Worm (Caenorhabditis elegans) whole organism, L1 larva: Measurements from ENCODE around the gene C02F5.13.
A peak's percentile ranks its signal among the peaks of the same experiment; 100 is the strongest.

Source experiments
- C04F5.9 ChIP-seq: sonication (generic microtip); optimal IDR thresholded peaks from 2 replicates; lab custom pipeline; 2016; ENCODE audit warnings: missing genetic modification characterization, missing compliant biosample characterization
- C16A3.4 ChIP-seq: fragments of 150-350 bp; optimal IDR thresholded peaks from 2 replicates; lab custom pipeline; 2014; ENCODE audit warnings: missing biosample characterization, missing genetic modification characterization
- F16B12.6 ChIP-seq: fragments of 150-350 bp; optimal IDR thresholded peaks from 2 replicates; lab custom pipeline; 2014; ENCODE audit warnings: missing biosample characterization, missing genetic modification characterization
- aha-1 ChIP-seq: fragments of 150-350 bp; optimal IDR thresholded peaks from 2 replicates; lab custom pipeline; 2014; ENCODE audit warnings: missing biosample characterization, missing genetic modification characterization
- alr-1 ChIP-seq: fragments of 200-800 bp; sonication (Bioruptor generic); optimal IDR thresholded peaks from 2 replicates; lab custom pipeline; 2018; ENCODE audit warnings: borderline replicate concordance, mild to moderate bottlenecking, missing genetic modification characterization, missing compliant biosample characterization
- ceh-8 ChIP-seq: fragments of 200-800 bp; sonication (Bioruptor generic); optimal IDR thresholded peaks from 2 replicates; lab custom pipeline; 2018; ENCODE audit warnings: mild to moderate bottlenecking, missing genetic modification characterization, moderate library complexity, missing compliant biosample characterization
- ceh-82 ChIP-seq, 3 experiments: fragments of 150-350 bp in 1 of 3; sonication (generic microtip) in 2 of 3; optimal IDR thresholded peaks; 2 replicates each; lab custom pipeline; 2014 to 2017; ENCODE audit warnings: missing biosample characterization in 3 of 3, missing genetic modification characterization in 3 of 3
- dpl-1 ChIP-seq, 3 experiments: fragments of 150-350 bp in 2 of 3; sonication (generic microtip) in 1 of 3; optimal IDR thresholded peaks; 2 replicates each; lab custom pipeline; 2014 to 2017; ENCODE audit warnings: missing biosample characterization in 3 of 3, missing genetic modification characterization in 3 of 3, missing genetic modification reagents in 3 of 3
- dsc-1 ChIP-seq: sonication (generic microtip); optimal IDR thresholded peaks from 2 replicates; lab custom pipeline; 2016; ENCODE audit warnings: mild to moderate bottlenecking, missing genetic modification characterization, missing compliant biosample characterization
- efl-1 ChIP-seq, 4 experiments: fragments of 150-350 bp; optimal IDR thresholded peaks in 3 of 4; peaks in 1 of 4; 1 replicate in 1 of 4; 2 replicates in 3 of 4; lab custom pipeline; 2014; ENCODE audit warnings: missing biosample characterization in 2 of 4, missing genetic modification characterization in 2 of 4, missing genetic modification reagents in 2 of 4
- elt-3 ChIP-seq, 6 experiments: fragments of 150-350 bp in 1 of 6; sonication (generic microtip); optimal IDR thresholded peaks; 2 replicates each; lab custom pipeline; 2017 to 2018; ENCODE audit warnings: missing biosample characterization in 6 of 6, missing genetic modification characterization in 6 of 6, inconsistent platforms in 1 of 6
- ets-5 ChIP-seq: fragments of 200-800 bp; sonication (Bioruptor generic); IDR thresholded peaks from 2 replicates; pipeline ENCODE4 v1.3.6; 2022; ENCODE audit warnings: missing genetic modification characterization, missing compliant biosample characterization
- hlh-17 ChIP-seq: fragments of 200-800 bp; sonication (Bioruptor generic); optimal IDR thresholded peaks from 2 replicates; lab custom pipeline; 2018; ENCODE audit warnings: missing genetic modification characterization, mild to moderate bottlenecking, missing compliant biosample characterization, moderate library complexity, borderline replicate concordance
- irx-1 ChIP-seq: sonication (generic microtip); optimal IDR thresholded peaks from 2 replicates; lab custom pipeline; 2016; ENCODE audit warnings: missing genetic modification characterization, missing compliant biosample characterization
- isw-1 ChIP-seq: fragments of 200-800 bp; sonication (Bioruptor generic); IDR thresholded peaks from 2 replicates; pipeline ENCODE4 v1.3.6; 2022; ENCODE audit warnings: missing genetic modification characterization, missing compliant biosample characterization
- jun-1 ChIP-seq: fragments of 150-350 bp; optimal IDR thresholded peaks from 2 replicates; lab custom pipeline; 2014; ENCODE audit warnings: missing biosample characterization, missing genetic modification reagents, missing genetic modification characterization
- lin-35 ChIP-seq, 2 experiments: fragments of 150-350 bp; optimal IDR thresholded peaks; 2 replicates each; lab custom pipeline; 2014; ENCODE audit warnings: missing biosample characterization in 2 of 2, missing genetic modification characterization in 2 of 2, missing genetic modification reagents in 2 of 2
- lir-3 ChIP-seq: sonication (generic microtip); optimal IDR thresholded peaks from 2 replicates; lab custom pipeline; 2016; ENCODE audit warnings: mild to moderate bottlenecking, missing genetic modification characterization, moderate library complexity, missing compliant biosample characterization; ENCODE audit not compliant: poor library complexity
- lsy-2 ChIP-seq, 2 experiments: fragments of 150-350 bp; optimal IDR thresholded peaks; 2 replicates each; lab custom pipeline; 2014; ENCODE audit warnings: missing biosample characterization in 2 of 2, missing genetic modification characterization in 2 of 2
- mdl-1 ChIP-seq, 2 experiments: fragments of 150-350 bp; optimal IDR thresholded peaks; 2 replicates each; lab custom pipeline; 2014 to 2017; ENCODE audit warnings: missing biosample characterization in 2 of 2, missing genetic modification characterization in 2 of 2, inconsistent platforms in 1 of 2
- mep-1 ChIP-seq: fragments of 150-350 bp; optimal IDR thresholded peaks from 2 replicates; lab custom pipeline; 2014; ENCODE audit warnings: missing biosample characterization, missing genetic modification characterization
- nhr-19 ChIP-seq: fragments of 200-800 bp; sonication (Bioruptor generic); conservative IDR thresholded peaks from 2 replicates; pipeline ENCODE4 v1.3.6; 2022; ENCODE audit warnings: missing genetic modification characterization, missing compliant biosample characterization
- nhr-20 ChIP-seq: sonication (generic microtip); optimal IDR thresholded peaks from 2 replicates; lab custom pipeline; 2016; ENCODE audit warnings: mild to moderate bottlenecking, missing genetic modification characterization, missing compliant biosample characterization
- nhr-84 ChIP-seq: sonication (generic microtip); optimal IDR thresholded peaks from 2 replicates; lab custom pipeline; 2017; ENCODE audit warnings: missing biosample characterization, missing genetic modification characterization
- nhr-85 ChIP-seq: sonication (generic microtip); peaks from one replicate; lab custom pipeline; 2016; ENCODE audit warnings: missing genetic modification characterization, inconsistent platforms, missing compliant biosample characterization
- nhr-90 ChIP-seq: sonication (generic microtip); optimal IDR thresholded peaks from 2 replicates; lab custom pipeline; 2016; ENCODE audit warnings: mild to moderate bottlenecking, missing genetic modification characterization, missing compliant biosample characterization; ENCODE audit not compliant: poor library complexity
- skn-1 ChIP-seq: fragments of 150-350 bp; optimal IDR thresholded peaks from 2 replicates; lab custom pipeline; 2014; ENCODE audit warnings: missing biosample characterization, missing genetic modification characterization
- sptf-1 ChIP-seq: fragments of 150-350 bp; optimal IDR thresholded peaks from 2 replicates; lab custom pipeline; 2014; ENCODE audit warnings: missing biosample characterization, missing genetic modification characterization
- swsn-7 ChIP-seq: sonication (generic microtip); optimal IDR thresholded peaks from 2 replicates; lab custom pipeline; 2016; ENCODE audit warnings: missing genetic modification characterization, missing compliant biosample characterization
- tbx-2 ChIP-seq: sonication (generic microtip); optimal IDR thresholded peaks from 2 replicates; lab custom pipeline; 2016; ENCODE audit warnings: missing genetic modification characterization, missing compliant biosample characterization
- tlp-1 ChIP-seq: fragments of 150-350 bp; optimal IDR thresholded peaks from 2 replicates; lab custom pipeline; 2014; ENCODE audit warnings: missing biosample characterization, missing genetic modification characterization
- unc-62 ChIP-seq: fragments of 150-350 bp; optimal IDR thresholded peaks from 2 replicates; lab custom pipeline; 2014; ENCODE audit warnings: missing biosample characterization, missing genetic modification reagents, missing genetic modification characterization
- unc-86 ChIP-seq: sonication (generic microtip); optimal IDR thresholded peaks from 2 replicates; lab custom pipeline; 2016; ENCODE audit warnings: missing genetic modification characterization, missing compliant biosample characterization
- unc-98 ChIP-seq: fragments of 200-800 bp; sonication (Bioruptor generic); IDR thresholded peaks from 2 replicates; pipeline ENCODE4 v1.3.6; 2022; ENCODE audit warnings: missing genetic modification characterization, missing compliant biosample characterization
- xbp-1 ChIP-seq: sonication (generic microtip); optimal IDR thresholded peaks from 2 replicates; lab custom pipeline; 2016; ENCODE audit warnings: missing genetic modification characterization, missing compliant biosample characterization
- ztf-11 ChIP-seq, 2 experiments: sonication (generic microtip); optimal IDR thresholded peaks; 2 replicates each; lab custom pipeline; 2016 to 2017; ENCODE audit warnings: missing genetic modification characterization in 2 of 2, missing biosample characterization in 1 of 2, missing compliant biosample characterization in 1 of 2

Gene C02F5.13

ce11 chrIII:8201760-8202159 is 45.4 kb upstream of the C02F5.13 start (continued):
- peak; percentile 52 to 57 for TF ChIP-seq lsy-2 (tag; optimal IDR thresholded peaks at IDR 0.05; lab: Kevin White, UChicago)
- TF ChIP-seq ceh-8 (GFP tag; lab: Kevin White, UChicago), result no peak
- no peak for TF ChIP-seq ztf-11 (tag; optimal IDR thresholded peaks at IDR 0.05; lab: Kevin White, UChicago)
- peak in 2 of 3 experiments; percentile 17 to 55 for TF ChIP-seq ceh-82 (tag; optimal IDR thresholded peaks at IDR 0.05; lab: Kevin White, UChicago)
- TF ChIP-seq nhr-19 (GFP tag; lab: Robert Waterston, UW), result peak; percentile 49
- no peak for TF ChIP-seq unc-62 (GFP tag; lab: Kevin White, UChicago)
- peak; percentile 60 for TF ChIP-seq unc-86
- TF ChIP-seq C16A3.4, result no peak
- peak; percentile 46 to 48 for TF ChIP-seq efl-1 (optimal IDR thresholded peaks at IDR 0.05; lab: Kevin White, UChicago)
- TF ChIP-seq efl-1 (GFP tag; optimal IDR thresholded peaks at IDR 0.05 in 1 of 2; lab: Kevin White, UChicago), result peak; percentile 38 to 86
- no peak for TF ChIP-seq aha-1 (tag; lab: Kevin White, UChicago)
- 0 out of 2 replicates have a peak, but pooled peaks have one; percentile 10 for TF ChIP-seq unc-98 (GFP tag; lab: Robert Waterston, UW)
- TF ChIP-seq nhr-84 (tag; lab: Kevin White, UChicago), result no peak
- peak; percentile 26 for TF ChIP-seq nhr-20 (tag; lab: Kevin White, UChicago)
- TF ChIP-seq skn-1 (tag; lab: Kevin White, UChicago), result peak; percentile 42
- TF ChIP-seq alr-1, result no peak
- TF ChIP-seq tbx-2, result peak; percentile 55
- TF ChIP-seq ets-5 (GFP tag; lab: Robert Waterston, UW), result no peak
- TF ChIP-seq tlp-1, result no peak
- peak; percentile 76 for TF ChIP-seq dsc-1 (tag; lab: Kevin White, UChicago)

- TF ChIP-seq nhr-20 (tag; lab: Kevin White, UChicago) (no peak), C04F5.9 (tag; lab: Kevin White, UChicago) (no peak), unc-62 (GFP tag; lab: Kevin White, UChicago) (no peak), ets-5 (GFP tag; lab: Robert Waterston, UW) (no peak), tbx-2 (no peak), nhr-84 (tag; lab: Kevin White, UChicago) (no peak), ceh-82 (tag; optimal IDR thresholded peaks at IDR 0.05; lab: Kevin White, UChicago) (no peak), lin-35 (GFP tag; optimal IDR thresholded peaks at IDR 0.05; lab: Kevin White, UChicago) (no peak), lir-3 (no peak), nhr-90 (tag; lab: Kevin White, UChicago) (no peak), ceh-8 (GFP tag; lab: Kevin White, UChicago) (no peak), unc-86 (no peak), dpl-1 (GFP tag; optimal IDR thresholded peaks at IDR 0.05; lab: Kevin White, UChicago) (no peak), nhr-85 (tag; lab: Kevin White, UChicago) (no peak), hlh-17 (GFP tag; lab: Kevin White, UChicago) (no peak), elt-3 (tag; optimal IDR thresholded peaks at IDR 0.05; lab: Kevin White, UChicago) (no peak), F16B12.6 (tag; lab: Kevin White, UChicago) (no peak), swsn-7 (tag; lab: Kevin White, UChicago) (no peak), jun-1 (no peak), xbp-1 (tag; lab: Kevin White, UChicago) (no peak)
Measured at ce11 chrIII:8202754-8203153, 44.4 kb upstream of the C02F5.13 start, which contains the start of gene snb-5. TSS of gene snb-5 (plus strand) at chrIII:8203054.

- TF ChIP-seq ceh-8 (GFP tag; lab: Kevin White, UChicago) (no peak), sptf-1 (tag; lab: Kevin White, UChicago) (no peak), nhr-19 (GFP tag; lab: Robert Waterston, UW) (no peak), mdl-1 (tag; optimal IDR thresholded peaks at IDR 0.05; lab: Kevin White, UChicago) (no peak), xbp-1 (tag; lab: Kevin White, UChicago) (no peak), mep-1 (tag; lab: Kevin White, UChicago) (no peak), isw-1 (GFP tag; lab: Robert Waterston, UW) (no peak), irx-1 (tag; lab: Kevin White, UChicago) (no peak)
- TF ChIP-seq, all 84 proteins: peak for 0
Measured at ce11 chrIII:8209775-8210174, 37.4 kb upstream of the C02F5.13 start, which contains the start of gene C30A5.10. TSS of gene C30A5.10 (minus strand) at chrIII:8209875.
